Worm (Caenorhabditis elegans): ENCODE measurements around the gene C07G1.15.

- TF ChIP-seq pha-4 (GFP tag; IDR thresholded peaks at IDR 0.05) (no peak), pha-4 (tag; optimal IDR thresholded peaks at IDR 0.05) (no peak), lin-15B (tag; optimal IDR thresholded peaks at IDR 0.05) (no peak), mdl-1 (tag; optimal IDR thresholded peaks at IDR 0.05) (no peak), nhr-237 (tag; optimal IDR thresholded peaks at IDR 0.05) (no peak), fos-1 (tag; optimal IDR thresholded peaks at IDR 0.05) (no peak), hif-1 (tag; optimal IDR thresholded peaks at IDR 0.05) (no peak), ceh-82 (tag; optimal IDR thresholded peaks at IDR 0.05) (no peak), lim-7 (GFP tag; IDR thresholded peaks at IDR 0.05) (no peak), mep-1 (tag; optimal IDR thresholded peaks at IDR 0.05) (no peak), jun-1 (tag; optimal IDR thresholded peaks at IDR 0.05) (no peak), ztf-7 (tag; optimal IDR thresholded peaks at IDR 0.05) (no peak), pqm-1 (tag; optimal IDR thresholded peaks at IDR 0.05) (no peak)
These were observed 16.6 kb upstream of the C07G1.15 start for ce11 chrIV:8153163-8153562.

All from whole organism, L4 larva.